Worm (Caenorhabditis elegans) whole organism, early embryonic: ENCODE data around the gene mec-15.
A peak's percentile ranks its signal among the peaks of the same experiment; 100 is the strongest.

Source experiments
- B0310.2 ChIP-seq: sonication (generic microtip); optimal IDR thresholded peaks from 2 replicates; lab custom pipeline; 2016; ENCODE audit warnings: mild to moderate bottlenecking, missing genetic modification characterization, missing compliant biosample characterization
- F13C5.2 ChIP-seq: sonication (generic microtip); optimal IDR thresholded peaks from 2 replicates; lab custom pipeline; 2017; ENCODE audit warnings: mild to moderate bottlenecking, missing genetic modification characterization, inconsistent platforms, missing compliant biosample characterization
- aly-1 ChIP-seq: sonication (generic microtip); optimal IDR thresholded peaks from 2 replicates; lab custom pipeline; 2016; ENCODE audit warnings: missing genetic modification characterization, missing compliant biosample characterization
- ama-1 ChIP-seq: fragments of 150-350 bp; optimal IDR thresholded peaks from 2 replicates; lab custom pipeline; 2014
- ceh-13 ChIP-seq: fragments of 200-800 bp; sonication (Bioruptor generic); optimal IDR thresholded peaks from 2 replicates; lab custom pipeline; 2018; ENCODE audit warnings: mild to moderate bottlenecking, missing genetic modification characterization, missing compliant biosample characterization
- ceh-36 ChIP-seq: sonication (generic microtip); optimal IDR thresholded peaks from 2 replicates; lab custom pipeline; 2016; ENCODE audit warnings: missing genetic modification characterization, inconsistent platforms, missing compliant biosample characterization
- ets-7 ChIP-seq: sonication (generic microtip); optimal IDR thresholded peaks from 2 replicates; lab custom pipeline; 2016; ENCODE audit warnings: missing genotype, missing genetic modification characterization, missing compliant biosample characterization
- flt-1 ChIP-seq: fragments of 200-800 bp; sonication (Bioruptor generic); IDR thresholded peaks from 2 replicates; pipeline ENCODE4 v1.3.6; 2022; ENCODE audit warnings: missing genetic modification characterization, missing compliant biosample characterization
- hmbx-1 ChIP-seq: sonication (generic microtip); optimal IDR thresholded peaks from 2 replicates; lab custom pipeline; 2016; ENCODE audit warnings: mild to moderate bottlenecking, missing genetic modification characterization, missing compliant biosample characterization
- hmg-4 ChIP-seq: fragments of 200-800 bp; sonication (Bioruptor generic); optimal IDR thresholded peaks from 2 replicates; lab custom pipeline; 2018; ENCODE audit warnings: mild to moderate bottlenecking, missing genetic modification characterization, missing compliant biosample characterization
- hnd-1 ChIP-seq: sonication (generic microtip); optimal IDR thresholded peaks from 2 replicates; lab custom pipeline; 2016; ENCODE audit warnings: missing genetic modification characterization, missing compliant biosample characterization
- pes-1 ChIP-seq: fragments of 200-800 bp; sonication (Bioruptor generic); IDR thresholded peaks from 2 replicates; pipeline ENCODE4 v1.3.6; 2022; ENCODE audit warnings: missing genetic modification reagents, missing genetic modification characterization, missing compliant biosample characterization
- scrt-1 ChIP-seq: fragments of 200-800 bp; sonication (Bioruptor generic); IDR thresholded peaks from 2 replicates; pipeline ENCODE4 v1.3.6; 2022; ENCODE audit warnings: missing genetic modification characterization, missing compliant biosample characterization
- sea-1 ChIP-seq: fragments of 200-800 bp; sonication (Bioruptor generic); conservative IDR thresholded peaks from 2 replicates; pipeline ENCODE4 v1.3.6; 2022; ENCODE audit warnings: missing genetic modification characterization, missing compliant biosample characterization
- tbx-11 ChIP-seq: fragments of 200-800 bp; sonication (Bioruptor generic); IDR thresholded peaks from 2 replicates; pipeline ENCODE4 v1.3.6; 2022; ENCODE audit warnings: missing genetic modification characterization, missing compliant biosample characterization
- tbx-37 ChIP-seq: fragments of 200-800 bp; sonication (Bioruptor generic); conservative IDR thresholded peaks from 2 replicates; pipeline ENCODE4 v1.3.6; 2022; ENCODE audit warnings: missing genetic modification reagents, missing genetic modification characterization, missing compliant biosample characterization
- tra-4 ChIP-seq: sonication (generic microtip); optimal IDR thresholded peaks from 2 replicates; lab custom pipeline; 2017; ENCODE audit warnings: missing genetic modification characterization, missing compliant biosample characterization

mec-15 gene

ce11 chrII:10220631-10221030 is 18.9 kb downstream of the mec-15 start:
- no peak for TF ChIP-seq tra-4 (tag; lab: Kevin White, UChicago)
- no peak for TF ChIP-seq ets-7 (tag; lab: Kevin White, UChicago)
- TF ChIP-seq tbx-37 (GFP tag; lab: Robert Waterston, UW) = no peak
- no peak for TF ChIP-seq ama-1 (lab: Kevin White, UChicago)
- no peak for TF ChIP-seq hmg-4 (GFP tag; lab: Kevin White, UChicago)
- TF ChIP-seq flt-1 (GFP tag; lab: Robert Waterston, UW) = no peak

- TF ChIP-seq B0310.2 (tag; lab: Kevin White, UChicago) (no peak), tbx-37 (GFP tag; lab: Robert Waterston, UW) (no peak), ceh-13 (GFP tag; lab: Kevin White, UChicago) (no peak)
These were observed 21.3 kb downstream of the mec-15 start, which contains the start of gene ref-1 for ce11 chrII:10218171-10218570. TSS of gene ref-1 (plus strand) at chrII:10218471.

ce11 chrII:10206425-10206824 is 33.1 kb downstream of the mec-15 start, which contains the start of gene T01E8.1:
TSS of gene T01E8.1 (plus strand) at chrII:10206725.
- TF ChIP-seq hmg-4 (GFP tag; lab: Kevin White, UChicago) (no peak), F13C5.2 (tag; lab: Kevin White, UChicago) (no peak), scrt-1 (GFP tag; lab: Robert Waterston, UW) (no peak), sea-1 (GFP tag; lab: Robert Waterston, UW) (no peak), tbx-37 (GFP tag; lab: Robert Waterston, UW) (no peak), pes-1 (GFP tag; lab: Robert Waterston, UW) (no peak), tra-4 (tag; lab: Kevin White, UChicago) (no peak), aly-1 (tag; lab: Kevin White, UChicago) (no peak), flt-1 (GFP tag; lab: Robert Waterston, UW) (no peak), B0310.2 (tag; lab: Kevin White, UChicago) (no peak), hmbx-1 (tag; lab: Kevin White, UChicago) (no peak), ceh-13 (GFP tag; lab: Kevin White, UChicago) (no peak), ama-1 (lab: Kevin White, UChicago) (no peak), ceh-36 (no peak)

ce11 chrII:10204428-10205049 is 35.0 kb downstream of the mec-15 start:
- no peak for TF ChIP-seq ceh-13 (GFP tag; lab: Kevin White, UChicago)
- TF ChIP-seq tbx-37 (GFP tag; lab: Robert Waterston, UW) = no peak
- no peak for TF ChIP-seq ceh-36
- no peak for TF ChIP-seq hnd-1 (tag; lab: Kevin White, UChicago)
- no peak for TF ChIP-seq aly-1 (tag; lab: Kevin White, UChicago)
- no peak for TF ChIP-seq sea-1 (GFP tag; lab: Robert Waterston, UW)
- TF ChIP-seq F13C5.2 (tag; lab: Kevin White, UChicago) = no peak
- TF ChIP-seq flt-1 (GFP tag; lab: Robert Waterston, UW) = no peak

ce11 chrII:10203765-10204164 is 35.7 kb downstream of the mec-15 start:
- TF ChIP-seq ceh-13 (GFP tag; lab: Kevin White, UChicago) (no peak), ceh-36 (no peak), tbx-11 (GFP tag; lab: Robert Waterston, UW) (no peak), sea-1 (GFP tag; lab: Robert Waterston, UW) (no peak), B0310.2 (tag; lab: Kevin White, UChicago) (no peak), flt-1 (GFP tag; lab: Robert Waterston, UW) (no peak), aly-1 (tag; lab: Kevin White, UChicago) (no peak), ets-7 (tag; lab: Kevin White, UChicago) (no peak), hnd-1 (tag; lab: Kevin White, UChicago) (no peak), tbx-37 (GFP tag; lab: Robert Waterston, UW) (no peak), ama-1 (lab: Kevin White, UChicago) (no peak), tra-4 (tag; lab: Kevin White, UChicago) (no peak), pes-1 (GFP tag; lab: Robert Waterston, UW) (no peak), F13C5.2 (tag; lab: Kevin White, UChicago) (no peak), hmg-4 (GFP tag; lab: Kevin White, UChicago) (no peak), hmbx-1 (tag; lab: Kevin White, UChicago) (no peak), scrt-1 (GFP tag; lab: Robert Waterston, UW) (no peak)

ce11 chrII:10203067-10203466 is 36.4 kb downstream of the mec-15 start:
- no peak for TF ChIP-seq flt-1 (GFP tag; lab: Robert Waterston, UW)
- no peak for TF ChIP-seq ceh-36
- no peak for TF ChIP-seq scrt-1 (GFP tag; lab: Robert Waterston, UW)
- TF ChIP-seq B0310.2 (tag; lab: Kevin White, UChicago) = no peak
- no peak for TF ChIP-seq pes-1 (GFP tag; lab: Robert Waterston, UW)
- TF ChIP-seq tbx-11 (GFP tag; lab: Robert Waterston, UW) = no peak
- TF ChIP-seq hmbx-1 (tag; lab: Kevin White, UChicago) = no peak
- TF ChIP-seq tbx-37 (GFP tag; lab: Robert Waterston, UW) = no peak
- no peak for TF ChIP-seq ets-7 (tag; lab: Kevin White, UChicago)
- no peak for TF ChIP-seq F13C5.2 (tag; lab: Kevin White, UChicago)
- TF ChIP-seq aly-1 (tag; lab: Kevin White, UChicago) = no peak
- no peak for TF ChIP-seq sea-1 (GFP tag; lab: Robert Waterston, UW)
- TF ChIP-seq ama-1 (lab: Kevin White, UChicago) = no peak
- no peak for TF ChIP-seq ceh-13 (GFP tag; lab: Kevin White, UChicago)
- no peak for TF ChIP-seq tra-4 (tag; lab: Kevin White, UChicago)
- no peak for TF ChIP-seq hnd-1 (tag; lab: Kevin White, UChicago)
- TF ChIP-seq hmg-4 (GFP tag; lab: Kevin White, UChicago) = no peak

ce11 chrII:10202275-10202674 is 37.2 kb downstream of the mec-15 start:
- TF ChIP-seq F13C5.2 (tag; lab: Kevin White, UChicago) (peak; percentile 64), hmg-4 (GFP tag; lab: Kevin White, UChicago) (peak; percentile 84), aly-1 (tag; lab: Kevin White, UChicago) (no peak), scrt-1 (GFP tag; lab: Robert Waterston, UW) (no peak)
